Worm (Caenorhabditis elegans) whole organism, L1 larva: ENCODE results near the gene hil-1.

Experiments used
- aha-1 ChIP-seq: fragments of 150-350 bp; optimal IDR thresholded peaks from 2 replicates; lab custom pipeline; 2014; ENCODE audit warnings: missing biosample characterization, missing genetic modification characterization
- ama-1 ChIP-seq: fragments of 150-350 bp; optimal IDR thresholded peaks from 2 replicates; lab custom pipeline; 2014
- ceh-82 ChIP-seq, 3 experiments: fragments of 150-350 bp in 1 of 3; sonication (generic microtip) in 2 of 3; optimal IDR thresholded peaks; 2 replicates each; lab custom pipeline; 2014 to 2017; ENCODE audit warnings: missing biosample characterization in 3 of 3, missing genetic modification characterization in 3 of 3
- ceh-88 ChIP-seq: fragments of 200-800 bp; sonication (Bioruptor generic); IDR thresholded peaks from 2 replicates; pipeline ENCODE4 v1.3.6; 2022; ENCODE audit warnings: missing genetic modification characterization, missing compliant biosample characterization
- elt-2 ChIP-seq: sonication (generic microtip); optimal IDR thresholded peaks from 2 replicates; lab custom pipeline; 2016; ENCODE audit warnings: missing genetic modification characterization, mild to moderate bottlenecking, inconsistent platforms, missing compliant biosample characterization, missing genetic modification reagents
- elt-3 ChIP-seq, 6 experiments: fragments of 150-350 bp in 1 of 6; sonication (generic microtip); optimal IDR thresholded peaks; 2 replicates each; lab custom pipeline; 2017 to 2018; ENCODE audit warnings: missing biosample characterization in 6 of 6, missing genetic modification characterization in 6 of 6, inconsistent platforms in 1 of 6
- jun-1 ChIP-seq: fragments of 150-350 bp; optimal IDR thresholded peaks from 2 replicates; lab custom pipeline; 2014; ENCODE audit warnings: missing biosample characterization, missing genetic modification reagents, missing genetic modification characterization
- lin-35 ChIP-seq, 2 experiments: fragments of 150-350 bp; optimal IDR thresholded peaks; 2 replicates each; lab custom pipeline; 2014; ENCODE audit warnings: missing biosample characterization in 2 of 2, missing genetic modification characterization in 2 of 2, missing genetic modification reagents in 2 of 2
- lsy-2 ChIP-seq, 2 experiments: fragments of 150-350 bp; optimal IDR thresholded peaks; 2 replicates each; lab custom pipeline; 2014; ENCODE audit warnings: missing biosample characterization in 2 of 2, missing genetic modification characterization in 2 of 2
- nhr-11 ChIP-seq: fragments of 150-350 bp; optimal IDR thresholded peaks from 2 replicates; lab custom pipeline; 2014; ENCODE audit warnings: missing biosample characterization, missing genetic modification characterization
- nhr-84 ChIP-seq: sonication (generic microtip); optimal IDR thresholded peaks from 2 replicates; lab custom pipeline; 2017; ENCODE audit warnings: missing biosample characterization, missing genetic modification characterization
- snpc-4 ChIP-seq: fragments of 150-350 bp; optimal IDR thresholded peaks from 2 replicates; lab custom pipeline; 2014; ENCODE audit warnings: missing biosample characterization, missing genetic modification characterization
- unc-62 ChIP-seq: fragments of 150-350 bp; optimal IDR thresholded peaks from 2 replicates; lab custom pipeline; 2014; ENCODE audit warnings: missing biosample characterization, missing genetic modification reagents, missing genetic modification characterization
- ztf-11 ChIP-seq, 2 experiments: sonication (generic microtip); optimal IDR thresholded peaks; 2 replicates each; lab custom pipeline; 2016 to 2017; ENCODE audit warnings: missing genetic modification characterization in 2 of 2, missing biosample characterization in 1 of 2, missing compliant biosample characterization in 1 of 2

ce11 chrV:14984593-14984992 is 35.0 kb downstream of the hil-1 start, which contains the start of gene F02D8.4:
- TF ChIP-seq snpc-4 (tag; lab: Kevin White, UChicago) (no peak), ztf-11 (tag; optimal IDR thresholded peaks at IDR 0.05; lab: Kevin White, UChicago) (no peak), ama-1 (lab: Kevin White, UChicago) (no peak), elt-3 (tag; optimal IDR thresholded peaks at IDR 0.05; lab: Kevin White, UChicago) (no peak), aha-1 (tag; lab: Kevin White, UChicago) (no peak), lin-35 (GFP tag; optimal IDR thresholded peaks at IDR 0.05; lab: Kevin White, UChicago) (no peak), unc-62 (GFP tag; lab: Kevin White, UChicago) (no peak), nhr-11 (tag; lab: Kevin White, UChicago) (no peak), ceh-82 (tag; optimal IDR thresholded peaks at IDR 0.05; lab: Kevin White, UChicago) (no peak), jun-1 (tag; lab: Kevin White, UChicago) (no peak), elt-2 (tag; lab: Kevin White, UChicago) (no peak), nhr-84 (no peak), ceh-88 (GFP tag; lab: Robert Waterston, UW) (no peak), lsy-2 (tag; optimal IDR thresholded peaks at IDR 0.05; lab: Kevin White, UChicago) (no peak)
